Worm (Caenorhabditis elegans) whole organism, early embryonic: Measurements from ENCODE around the gene metl-5.

Source experiments
- B0310.2 ChIP-seq: sonication (generic microtip); optimal IDR thresholded peaks from 2 replicates; lab custom pipeline; 2016; ENCODE audit warnings: mild to moderate bottlenecking, missing genetic modification characterization, missing compliant biosample characterization
- F13C5.2 ChIP-seq: sonication (generic microtip); optimal IDR thresholded peaks from 2 replicates; lab custom pipeline; 2017; ENCODE audit warnings: mild to moderate bottlenecking, missing genetic modification characterization, inconsistent platforms, missing compliant biosample characterization
- aly-1 ChIP-seq: sonication (generic microtip); optimal IDR thresholded peaks from 2 replicates; lab custom pipeline; 2016; ENCODE audit warnings: missing genetic modification characterization, missing compliant biosample characterization
- ama-1 ChIP-seq: fragments of 150-350 bp; optimal IDR thresholded peaks from 2 replicates; lab custom pipeline; 2014
- ceh-13 ChIP-seq: fragments of 200-800 bp; sonication (Bioruptor generic); optimal IDR thresholded peaks from 2 replicates; lab custom pipeline; 2018; ENCODE audit warnings: mild to moderate bottlenecking, missing genetic modification characterization, missing compliant biosample characterization
- ceh-36 ChIP-seq: sonication (generic microtip); optimal IDR thresholded peaks from 2 replicates; lab custom pipeline; 2016; ENCODE audit warnings: missing genetic modification characterization, inconsistent platforms, missing compliant biosample characterization
- ets-7 ChIP-seq: sonication (generic microtip); optimal IDR thresholded peaks from 2 replicates; lab custom pipeline; 2016; ENCODE audit warnings: missing genotype, missing genetic modification characterization, missing compliant biosample characterization
- flt-1 ChIP-seq: fragments of 200-800 bp; sonication (Bioruptor generic); IDR thresholded peaks from 2 replicates; pipeline ENCODE4 v1.3.6; 2022; ENCODE audit warnings: missing genetic modification characterization, missing compliant biosample characterization
- hmbx-1 ChIP-seq: sonication (generic microtip); optimal IDR thresholded peaks from 2 replicates; lab custom pipeline; 2016; ENCODE audit warnings: mild to moderate bottlenecking, missing genetic modification characterization, missing compliant biosample characterization
- hmg-4 ChIP-seq: fragments of 200-800 bp; sonication (Bioruptor generic); optimal IDR thresholded peaks from 2 replicates; lab custom pipeline; 2018; ENCODE audit warnings: mild to moderate bottlenecking, missing genetic modification characterization, missing compliant biosample characterization
- hnd-1 ChIP-seq: sonication (generic microtip); optimal IDR thresholded peaks from 2 replicates; lab custom pipeline; 2016; ENCODE audit warnings: missing genetic modification characterization, missing compliant biosample characterization
- pes-1 ChIP-seq: fragments of 200-800 bp; sonication (Bioruptor generic); IDR thresholded peaks from 2 replicates; pipeline ENCODE4 v1.3.6; 2022; ENCODE audit warnings: missing genetic modification reagents, missing genetic modification characterization, missing compliant biosample characterization
- scrt-1 ChIP-seq: fragments of 200-800 bp; sonication (Bioruptor generic); IDR thresholded peaks from 2 replicates; pipeline ENCODE4 v1.3.6; 2022; ENCODE audit warnings: missing genetic modification characterization, missing compliant biosample characterization
- sea-1 ChIP-seq: fragments of 200-800 bp; sonication (Bioruptor generic); conservative IDR thresholded peaks from 2 replicates; pipeline ENCODE4 v1.3.6; 2022; ENCODE audit warnings: missing genetic modification characterization, missing compliant biosample characterization
- tbx-11 ChIP-seq: fragments of 200-800 bp; sonication (Bioruptor generic); IDR thresholded peaks from 2 replicates; pipeline ENCODE4 v1.3.6; 2022; ENCODE audit warnings: missing genetic modification characterization, missing compliant biosample characterization
- tbx-37 ChIP-seq: fragments of 200-800 bp; sonication (Bioruptor generic); conservative IDR thresholded peaks from 2 replicates; pipeline ENCODE4 v1.3.6; 2022; ENCODE audit warnings: missing genetic modification reagents, missing genetic modification characterization, missing compliant biosample characterization
- tra-4 ChIP-seq: sonication (generic microtip); optimal IDR thresholded peaks from 2 replicates; lab custom pipeline; 2017; ENCODE audit warnings: missing genetic modification characterization, missing compliant biosample characterization

The metl-5 gene

DNA sequence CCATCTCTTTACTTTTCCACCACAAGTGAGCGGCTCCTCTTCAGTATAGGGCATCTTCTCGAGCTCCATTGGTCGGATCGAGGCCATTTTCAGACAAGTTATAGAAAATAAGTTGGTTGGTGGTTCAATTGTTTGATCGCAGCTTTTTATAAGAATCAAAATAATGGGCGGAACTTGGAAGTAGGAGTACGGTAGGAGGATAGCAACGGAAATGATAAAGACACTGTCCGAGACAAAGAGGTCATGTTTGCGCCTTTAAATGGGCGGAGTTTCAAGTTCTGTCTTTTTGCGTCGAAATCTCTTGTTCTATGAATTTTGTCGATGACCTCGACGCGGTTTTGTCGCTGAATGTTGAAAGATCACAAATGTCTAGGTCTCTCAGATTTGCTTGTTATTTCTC lies 19.3 kb downstream of the metl-5 start, which contains the start of gene F26A1.8:
F26A1.8 (minus strand) TSS at position 101 of the 400 bp plus-strand sequence.
- TF ChIP-seq B0310.2 (no peak), hmbx-1 (tag; lab: Kevin White, UChicago) (no peak), F13C5.2 (tag; lab: Kevin White, UChicago) (no peak), ceh-13 (no peak), ets-7 (tag; lab: Kevin White, UChicago) (no peak), scrt-1 (GFP tag; lab: Robert Waterston, UW) (no peak)

DNA sequence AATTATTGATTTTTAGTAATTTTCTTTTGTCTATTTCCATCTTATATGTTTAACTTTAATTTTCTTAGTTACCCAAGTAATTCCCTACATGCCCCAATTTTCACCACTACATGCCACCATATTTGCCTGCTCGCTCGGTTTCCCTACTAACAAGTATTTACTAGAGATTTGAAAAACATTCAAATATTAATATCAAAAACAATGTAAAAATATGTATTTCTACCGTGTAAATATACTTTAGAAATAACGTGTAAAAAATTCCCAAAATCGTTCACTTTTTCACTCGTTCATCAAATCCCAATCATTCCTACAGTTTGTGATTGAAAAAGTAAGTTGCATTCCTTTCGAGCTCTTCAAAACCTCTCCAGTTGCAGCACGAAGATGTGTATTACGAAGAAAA lies 23.8 kb downstream of the metl-5 start, which contains the start of gene F26A1.3:
F26A1.3 (plus strand) TSS at position 301 of the 400 bp plus-strand sequence.
- TF ChIP-seq tbx-37 (GFP tag; lab: Robert Waterston, UW): no peak
- TF ChIP-seq flt-1 (GFP tag; lab: Robert Waterston, UW): no peak
- no peak for TF ChIP-seq tra-4 (tag; lab: Kevin White, UChicago)
- TF ChIP-seq hmg-4 (GFP tag; lab: Kevin White, UChicago): no peak
- TF ChIP-seq sea-1 (GFP tag; lab: Robert Waterston, UW): no peak
- TF ChIP-seq B0310.2: no peak
- no peak for TF ChIP-seq hnd-1 (tag; lab: Kevin White, UChicago)
- TF ChIP-seq pes-1: no peak
- TF ChIP-seq ama-1: no peak
- TF ChIP-seq ets-7 (tag; lab: Kevin White, UChicago): no peak

- TF ChIP-seq ets-7 (tag; lab: Kevin White, UChicago) (no peak), tra-4 (tag; lab: Kevin White, UChicago) (no peak), scrt-1 (GFP tag; lab: Robert Waterston, UW) (no peak), ceh-36 (no peak), B0310.2 (no peak), hnd-1 (tag; lab: Kevin White, UChicago) (no peak), pes-1 (no peak), hmg-4 (GFP tag; lab: Kevin White, UChicago) (no peak), tbx-11 (GFP tag; lab: Robert Waterston, UW) (no peak), flt-1 (GFP tag; lab: Robert Waterston, UW) (no peak), aly-1 (tag; lab: Kevin White, UChicago) (no peak), tbx-37 (GFP tag; lab: Robert Waterston, UW) (no peak), ama-1 (no peak), hmbx-1 (tag; lab: Kevin White, UChicago) (no peak), F13C5.2 (tag; lab: Kevin White, UChicago) (no peak)
Measured at ce11 chrIII:4829440-4829839, 26.6 kb downstream of the metl-5 start, which contains the start of gene F26A1.9. TSS of gene F26A1.9 (minus strand) at chrIII:4829540.

DNA sequence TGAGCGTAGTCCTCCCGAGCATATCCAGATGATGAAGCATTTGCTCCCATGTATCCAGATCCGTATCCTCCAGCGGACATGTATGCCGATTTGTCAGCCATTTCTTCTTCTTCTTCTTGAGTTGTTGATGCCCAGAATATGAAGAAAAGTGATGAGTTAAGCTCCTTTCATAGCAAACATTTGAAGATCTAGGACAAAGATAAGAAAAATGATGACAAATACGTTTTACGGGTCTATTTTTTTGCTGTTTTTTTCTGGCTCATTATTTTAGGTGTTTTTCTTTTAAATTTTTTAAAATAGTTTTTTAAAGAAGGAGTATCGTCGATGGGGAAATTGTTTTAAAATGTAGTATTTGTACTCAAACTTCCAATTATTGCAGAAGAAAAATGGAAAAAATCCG lies 27.4 kb downstream of the metl-5 start, which contains the start of gene nspd-9:
nspd-9 (minus strand) TSS at position 101 of the 400 bp plus-strand sequence.
- TF ChIP-seq ceh-36: no peak

- TF ChIP-seq hnd-1 (tag; lab: Kevin White, UChicago) (no peak), tra-4 (tag; lab: Kevin White, UChicago) (no peak), tbx-11 (GFP tag; lab: Robert Waterston, UW) (no peak), scrt-1 (GFP tag; lab: Robert Waterston, UW) (no peak), ceh-36 (no peak), hmbx-1 (tag; lab: Kevin White, UChicago) (no peak), pes-1 (no peak), sea-1 (GFP tag; lab: Robert Waterston, UW) (no peak), flt-1 (GFP tag; lab: Robert Waterston, UW) (no peak), F13C5.2 (tag; lab: Kevin White, UChicago) (no peak), B0310.2 (no peak), aly-1 (tag; lab: Kevin White, UChicago) (no peak), ama-1 (no peak), ets-7 (tag; lab: Kevin White, UChicago) (no peak), tbx-37 (GFP tag; lab: Robert Waterston, UW) (no peak), ceh-13 (no peak), hmg-4 (GFP tag; lab: Kevin White, UChicago) (no peak)
Measured at ce11 chrIII:4837429-4837828, 34.6 kb downstream of the metl-5 start, which contains the start of the genes acbp-7 and F26A1.19. TSS of gene acbp-7 (plus strand) at chrIII:4837729. TSS of gene F26A1.19 (plus strand) at chrIII:4837731.

DNA sequence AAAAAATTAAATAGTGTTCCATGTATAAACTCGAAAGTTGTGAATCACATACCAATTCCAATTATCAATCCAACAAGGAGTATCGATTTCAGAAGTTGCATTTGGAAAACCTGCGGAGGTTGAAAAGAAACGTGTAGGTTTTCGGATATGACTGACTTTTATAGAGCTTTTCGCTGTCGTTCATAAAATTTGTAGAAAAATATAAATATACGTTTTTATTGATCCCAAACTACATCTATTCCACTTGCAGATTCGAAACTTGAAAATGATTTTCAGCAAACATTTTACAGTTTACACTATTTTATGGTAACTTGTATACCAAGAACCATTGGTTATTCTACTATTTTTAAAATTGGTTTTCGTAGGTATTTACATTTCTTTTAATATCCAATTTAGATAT lies 39.4 kb downstream of the metl-5 start, which contains the start of gene clec-156:
clec-156 (minus strand) TSS at position 101 of the 400 bp plus-strand sequence.
- no peak for TF ChIP-seq hmbx-1 (tag; lab: Kevin White, UChicago)
- no peak for TF ChIP-seq hmg-4 (GFP tag; lab: Kevin White, UChicago)
- no peak for TF ChIP-seq ets-7 (tag; lab: Kevin White, UChicago)
- TF ChIP-seq ceh-13: no peak
- no peak for TF ChIP-seq tbx-11 (GFP tag; lab: Robert Waterston, UW)
- TF ChIP-seq ceh-36: no peak
- TF ChIP-seq tbx-37 (GFP tag; lab: Robert Waterston, UW): no peak
- TF ChIP-seq F13C5.2 (tag; lab: Kevin White, UChicago): no peak
- TF ChIP-seq tra-4 (tag; lab: Kevin White, UChicago): no peak
- no peak for TF ChIP-seq hnd-1 (tag; lab: Kevin White, UChicago)
- TF ChIP-seq pes-1: no peak
- no peak for TF ChIP-seq aly-1 (tag; lab: Kevin White, UChicago)
- TF ChIP-seq flt-1 (GFP tag; lab: Robert Waterston, UW): no peak
- TF ChIP-seq sea-1 (GFP tag; lab: Robert Waterston, UW): no peak
- TF ChIP-seq ama-1: no peak

DNA sequence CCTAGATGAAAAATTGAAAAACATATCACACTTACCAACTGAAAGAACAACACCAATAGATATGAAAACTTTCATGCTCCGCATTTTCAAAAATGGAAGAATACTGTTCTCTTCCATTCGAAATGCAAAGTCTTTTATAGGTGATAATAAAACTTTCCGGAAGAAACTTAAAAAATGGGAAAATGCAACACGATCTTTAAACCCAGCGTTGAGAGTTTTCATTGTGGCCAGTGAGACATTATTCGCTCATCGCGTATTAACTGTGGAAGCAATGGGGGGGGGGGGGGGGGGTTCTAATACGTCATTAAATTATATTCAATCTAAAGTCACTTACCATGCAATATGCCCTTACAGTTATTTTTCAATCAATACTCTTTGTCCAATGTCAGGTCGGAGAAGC lies 41.5 kb downstream of the metl-5 start, which contains the start of the genes clec-157 and fkh-5:
clec-157 (minus strand) TSS at position 101 of the 400 bp plus-strand sequence.
fkh-5 (plus strand) TSS at position 336 of the 400 bp plus-strand sequence.
- no peak for TF ChIP-seq hmbx-1 (tag; lab: Kevin White, UChicago)
- no peak for TF ChIP-seq ceh-13
- TF ChIP-seq flt-1 (GFP tag; lab: Robert Waterston, UW): no peak
- no peak for TF ChIP-seq ama-1
- TF ChIP-seq pes-1: no peak
- no peak for TF ChIP-seq hnd-1 (tag; lab: Kevin White, UChicago)
- no peak for TF ChIP-seq ceh-36
- no peak for TF ChIP-seq B0310.2
- TF ChIP-seq tbx-11 (GFP tag; lab: Robert Waterston, UW): no peak
- TF ChIP-seq tra-4 (tag; lab: Kevin White, UChicago): no peak
- no peak for TF ChIP-seq aly-1 (tag; lab: Kevin White, UChicago)
- no peak for TF ChIP-seq F13C5.2 (tag; lab: Kevin White, UChicago)
- no peak for TF ChIP-seq ets-7 (tag; lab: Kevin White, UChicago)
- TF ChIP-seq scrt-1 (GFP tag; lab: Robert Waterston, UW): no peak
- TF ChIP-seq sea-1 (GFP tag; lab: Robert Waterston, UW): no peak
- no peak for TF ChIP-seq hmg-4 (GFP tag; lab: Kevin White, UChicago)
- no peak for TF ChIP-seq tbx-37 (GFP tag; lab: Robert Waterston, UW)
